Worm (Caenorhabditis elegans) whole organism, L3 larva: ENCODE results near the gene nhr-235.

Experiments
- egl-27 ChIP-seq: sonication (generic microtip); optimal IDR thresholded peaks from 4 replicates; lab custom pipeline; 2017; ENCODE audit warnings: missing biosample characterization, missing genetic modification reagents, missing genetic modification characterization
- nhr-25 ChIP-seq: sonication (generic microtip); optimal IDR thresholded peaks from 2 replicates; lab custom pipeline; 2017; ENCODE audit warnings: missing biosample characterization, missing genetic modification characterization
- skn-1 ChIP-seq: fragments of 150-350 bp; optimal IDR thresholded peaks from 2 replicates; lab custom pipeline; 2014; ENCODE audit warnings: missing biosample characterization, missing genetic modification characterization
- unc-62 ChIP-seq: fragments of 150-350 bp; sonication (generic microtip); optimal IDR thresholded peaks from 4 replicates; lab custom pipeline; 2014; ENCODE audit warnings: missing biosample characterization, missing genetic modification reagents, missing genetic modification characterization

- no peak for TF ChIP-seq unc-62 (GFP tag; lab: Kevin White, UChicago)
- TF ChIP-seq nhr-25 = no peak
- TF ChIP-seq egl-27 (tag; lab: Kevin White, UChicago) = no peak
- TF ChIP-seq skn-1 (tag; lab: Kevin White, UChicago) = no peak
Observed at ce11 chrII:12679635-12680034, 39.2 kb downstream of the nhr-235 start, which contains the start of the genes Y38E10A.33 and cox-10.
